Fruit fly (Drosophila melanogaster): ENCODE results near the gene Membrin.
A peak's percentile ranks its signal among the peaks of the same experiment; 100 is the strongest.

Membrin gene

DNA sequence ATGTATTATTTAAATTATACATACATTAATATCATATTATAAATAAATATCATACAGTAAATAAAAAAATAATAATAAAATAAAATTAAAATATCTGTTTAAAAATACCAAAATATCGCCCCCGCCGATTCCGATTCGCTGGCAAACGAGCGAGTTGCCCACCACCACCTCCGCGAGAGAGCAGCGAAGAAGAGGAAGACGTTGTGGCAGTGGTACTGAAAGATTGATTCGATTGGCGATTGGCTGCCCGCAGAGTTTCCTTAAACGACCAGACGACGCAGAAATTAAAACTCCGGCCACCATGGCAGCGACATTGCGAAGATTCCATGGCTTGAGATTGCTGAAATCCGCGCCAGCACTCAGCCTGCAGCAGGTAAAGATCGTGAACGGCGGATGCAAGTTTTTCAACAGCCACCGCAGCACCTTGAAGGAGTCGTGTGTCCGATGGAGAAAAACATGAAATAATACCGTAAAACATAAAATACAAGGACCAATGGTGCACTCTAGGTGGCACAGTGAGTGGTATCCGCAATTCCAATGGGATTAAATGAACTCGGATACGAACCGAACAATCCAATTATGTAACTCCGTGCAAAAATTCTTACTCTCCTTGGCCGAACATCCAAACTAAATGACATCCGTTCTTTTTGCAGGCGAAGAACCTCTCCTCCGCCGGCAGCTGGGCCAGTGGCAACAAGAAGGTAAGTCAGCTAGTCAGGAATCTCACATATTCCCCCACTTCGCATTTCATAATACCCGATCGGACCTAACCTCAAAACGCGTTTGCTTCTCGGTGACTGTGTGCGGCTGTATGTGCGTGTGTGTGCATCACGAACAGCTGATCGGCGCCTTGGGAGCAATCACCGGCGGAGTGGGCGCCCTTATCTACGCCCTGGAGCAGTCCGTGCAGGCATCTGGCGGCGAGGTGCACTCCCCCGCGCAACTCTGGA is 5.9 kb upstream of the Membrin start, which contains the start of gene Cyt-c1 (continued):
- no peak for TF ChIP-seq CG10147 (GFP tag; optimal IDR thresholded peaks at IDR 0.05)
- no peak for TF ChIP-seq odd (GFP tag; optimal IDR thresholded peaks at IDR 0.05)
- no peak for TF ChIP-seq Lim3 (GFP tag; IDR thresholded peaks at IDR 0.05)
- TF ChIP-seq CG9876 (GFP tag; optimal IDR thresholded peaks at IDR 0.05): no peak
- TF ChIP-seq p53 (GFP tag; optimal IDR thresholded peaks at IDR 0.05): no peak
- TF ChIP-seq ERR (GFP tag; optimal IDR thresholded peaks at IDR 0.05): no peak
- no peak for TF ChIP-seq mam (GFP tag; optimal IDR thresholded peaks at IDR 0.05)
- TF ChIP-seq CG15696 (tag; optimal IDR thresholded peaks at IDR 0.05): no peak
- no peak for TF ChIP-seq Dek (tag; optimal IDR thresholded peaks at IDR 0.05)
- TF ChIP-seq CG9727 (GFP tag; optimal IDR thresholded peaks at IDR 0.05): no peak
- no peak for TF ChIP-seq CG1792 (GFP tag; optimal IDR thresholded peaks at IDR 0.05)
- no peak for TF ChIP-seq Meics (GFP tag; optimal IDR thresholded peaks at IDR 0.05)
- TF ChIP-seq Neu2 (GFP tag; optimal IDR thresholded peaks at IDR 0.05; ENCODE audit: borderline replicate concordance): no peak
- TF ChIP-seq sna (GFP tag; IDR thresholded peaks at IDR 0.05; ENCODE audit: partially characterized antibody): no peak
- no peak for TF ChIP-seq esg (GFP tag; conservative IDR thresholded peaks at IDR 0.05)
- no peak for TF ChIP-seq Oaz (GFP tag; IDR thresholded peaks at IDR 0.05)
- no peak for TF ChIP-seq chif (GFP tag; optimal IDR thresholded peaks at IDR 0.05)
- no peak for TF ChIP-seq hth (optimal IDR thresholded peaks at IDR 0.05)
- TF ChIP-seq CG7357 (GFP tag; IDR thresholded peaks at IDR 0.05): no peak
- no peak for TF ChIP-seq CG12942 (GFP tag; optimal IDR thresholded peaks at IDR 0.05)
- no peak for TF ChIP-seq Atf3 (GFP tag; optimal IDR thresholded peaks at IDR 0.05)
- no peak for TF ChIP-seq vfl (GFP tag; optimal IDR thresholded peaks at IDR 0.05)
- TF ChIP-seq CG31365 (tag; optimal IDR thresholded peaks at IDR 0.05): no peak
- TF ChIP-seq CG31441 (GFP tag; IDR thresholded peaks at IDR 0.05): no peak
- TF ChIP-seq inv (GFP tag; IDR thresholded peaks at IDR 0.05; ENCODE audit: partially characterized antibody): peak; percentile 61; the same call in 1 of the 2 replicates
- no peak for TF ChIP-seq Mes4 (GFP tag; optimal IDR thresholded peaks at IDR 0.05)
- TF ChIP-seq usp (GFP tag; optimal IDR thresholded peaks at IDR 0.05): no peak
- no peak for TF ChIP-seq z (GFP tag; IDR thresholded peaks at IDR 0.05)
- no peak for TF ChIP-seq H15 (GFP tag; IDR thresholded peaks at IDR 0.05)
- no peak for TF ChIP-seq pho (GFP tag; optimal IDR thresholded peaks at IDR 0.05)
- TF ChIP-seq CG12744 (GFP tag; optimal IDR thresholded peaks at IDR 0.05): no peak
- TF ChIP-seq maf-S (GFP tag; optimal IDR thresholded peaks at IDR 0.05): no peak
- TF ChIP-seq Med (GFP tag): peak; percentile 59
- TF ChIP-seq fd102C (GFP tag; optimal IDR thresholded peaks at IDR 0.05): no peak
- no peak for TF ChIP-seq CG18619 (GFP tag; optimal IDR thresholded peaks at IDR 0.05)
- TF ChIP-seq ind (GFP tag; optimal IDR thresholded peaks at IDR 0.05): no peak
- TF ChIP-seq Drgx (GFP tag; IDR thresholded peaks at IDR 0.05): no peak
- no peak for TF ChIP-seq eve (GFP tag; optimal IDR thresholded peaks at IDR 0.05)
- TF ChIP-seq CG6683 (GFP tag; optimal IDR thresholded peaks at IDR 0.05): no peak
- TF ChIP-seq dmrt11E (tag; optimal IDR thresholded peaks at IDR 0.05): no peak
- TF ChIP-seq Myb (GFP tag; optimal IDR thresholded peaks at IDR 0.05): no peak
- no peak for TF ChIP-seq CG15073 (GFP tag; optimal IDR thresholded peaks at IDR 0.05)
- TF ChIP-seq CG13424 (tag; optimal IDR thresholded peaks at IDR 0.05): no peak
- no peak for TF ChIP-seq pfk (GFP tag; optimal IDR thresholded peaks at IDR 0.05)
- no peak for TF ChIP-seq CG10654 (GFP tag; optimal IDR thresholded peaks at IDR 0.05)
- TF ChIP-seq CG10274 (GFP tag; optimal IDR thresholded peaks at IDR 0.05): no peak
- no peak for TF ChIP-seq CG2116 (GFP tag; optimal IDR thresholded peaks at IDR 0.05)
- no peak for TF ChIP-seq CG16779 (GFP tag; IDR thresholded peaks at IDR 0.05)
- TF ChIP-seq Poxn (GFP tag; IDR thresholded peaks at IDR 0.05): no peak
- TF ChIP-seq CG10462 (GFP tag; optimal IDR thresholded peaks at IDR 0.05): no peak

Data from whole organism, embryonic.